Worm (Caenorhabditis elegans) whole organism, L2 larva: ENCODE data around the gene Y40C5A.4.

Source experiments
- snpc-4 ChIP-seq: fragments of 150-350 bp; optimal IDR thresholded peaks from 2 replicates; lab custom pipeline; 2014; ENCODE audit warnings: missing biosample characterization, missing genetic modification characterization
- unc-62 ChIP-seq: fragments of 150-350 bp; optimal IDR thresholded peaks from 2 replicates; lab custom pipeline; 2014; ENCODE audit warnings: missing biosample characterization, missing genetic modification reagents, missing genetic modification characterization

DNA sequence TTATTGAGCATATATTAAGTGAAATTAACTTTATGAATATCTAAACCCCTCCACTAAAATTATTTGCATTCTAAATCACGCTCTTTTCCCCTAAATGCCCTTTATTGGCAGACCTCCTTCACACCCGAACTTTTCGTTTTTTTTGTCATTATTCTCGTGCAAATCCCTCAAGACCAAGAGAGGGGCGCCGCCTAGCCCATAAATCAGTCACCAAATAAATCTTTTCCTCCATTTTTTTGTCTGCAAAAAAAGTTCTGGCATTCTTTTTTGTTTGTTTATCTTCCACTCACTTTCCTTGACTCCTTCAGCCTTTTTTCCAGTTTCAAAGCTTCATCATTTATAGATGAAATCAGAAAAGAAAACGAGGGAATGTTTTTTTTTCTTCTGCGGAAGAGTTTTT, 46.0 kb downstream of the Y40C5A.4 start:
- TF ChIP-seq snpc-4 (tag; lab: Kevin White, UChicago) (no peak), unc-62 (GFP tag; lab: Kevin White, UChicago) (no peak)
